Worm (Caenorhabditis elegans) whole organism, L4/young adult: ENCODE data around the gene fbxb-21.
"Not testable (repeated sequence)": the region's sequence is repeated elsewhere in the genome, so short reads cannot be mapped to it uniquely, and the experiment has no call there.

Experiments used
- W03F9.2 ChIP-seq: fragments of 150-350 bp; optimal IDR thresholded peaks from 2 replicates; lab custom pipeline; 2014; ENCODE audit warnings: missing biosample characterization, missing genetic modification characterization
- dao-5 ChIP-seq: sonication (generic microtip); optimal IDR thresholded peaks from 2 replicates; lab custom pipeline; 2016; ENCODE audit warnings: missing genotype, missing genetic modification characterization, moderate library complexity, missing compliant biosample characterization
- him-1 ChIP-seq: sonication (generic microtip); optimal IDR thresholded peaks from 2 replicates; lab custom pipeline; 2016; ENCODE audit warnings: missing genotype, missing genetic modification reagents, missing genetic modification characterization, missing compliant biosample characterization

Gene fbxb-21

DNA sequence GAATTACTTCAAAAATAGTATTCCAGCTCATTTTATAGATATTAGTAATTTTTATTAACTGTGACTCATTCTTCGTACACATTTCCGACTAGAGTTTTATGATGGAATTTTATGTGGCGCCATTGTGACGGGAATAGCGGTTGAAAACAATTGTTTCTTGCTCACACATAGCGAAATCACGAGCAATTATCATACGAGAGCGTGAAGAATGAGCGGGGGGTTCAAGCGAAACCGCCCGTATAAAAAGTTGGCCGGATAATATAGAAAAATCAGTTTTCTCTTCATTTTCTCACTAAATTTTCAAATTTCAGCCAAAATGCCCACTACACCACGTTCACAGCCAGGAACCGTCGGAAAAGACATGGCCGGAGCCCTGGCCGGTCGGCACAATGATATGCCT is 15.2 kb downstream of the fbxb-21 start, which contains the start of gene C08E3.1:
Gene C08E3.1 (plus strand): TSS at position 301 of the 400 bp plus-strand sequence.
- not testable (repeated sequence) for TF ChIP-seq dao-5; him-1; W03F9.2 (tag; lab: Kevin White, UChicago)

DNA sequence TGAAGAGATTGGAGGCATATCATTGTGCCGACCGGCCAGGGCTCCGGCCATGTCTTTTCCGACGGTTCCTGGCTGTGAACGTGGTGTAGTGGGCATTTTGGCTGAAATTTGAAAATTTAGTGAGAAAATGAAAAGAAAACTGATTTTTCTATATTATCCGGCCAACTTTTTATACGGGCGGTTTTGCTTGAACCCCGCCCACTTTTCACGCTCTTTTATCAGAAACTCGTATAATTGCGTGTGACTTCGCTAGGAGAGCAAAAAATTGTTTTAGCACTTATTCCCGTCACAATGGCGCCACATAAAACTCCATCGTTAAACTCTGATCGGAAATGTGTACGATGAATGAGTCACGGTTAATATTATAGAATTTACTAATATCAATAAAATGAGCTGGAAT is 16.5 kb downstream of the fbxb-21 start, which contains the start of gene C08E3.13:
Gene C08E3.13 (minus strand): TSS at position 101 of the 400 bp plus-strand sequence.
- not testable (repeated sequence) for TF ChIP-seq dao-5; him-1; W03F9.2 (tag; lab: Kevin White, UChicago)

DNA sequence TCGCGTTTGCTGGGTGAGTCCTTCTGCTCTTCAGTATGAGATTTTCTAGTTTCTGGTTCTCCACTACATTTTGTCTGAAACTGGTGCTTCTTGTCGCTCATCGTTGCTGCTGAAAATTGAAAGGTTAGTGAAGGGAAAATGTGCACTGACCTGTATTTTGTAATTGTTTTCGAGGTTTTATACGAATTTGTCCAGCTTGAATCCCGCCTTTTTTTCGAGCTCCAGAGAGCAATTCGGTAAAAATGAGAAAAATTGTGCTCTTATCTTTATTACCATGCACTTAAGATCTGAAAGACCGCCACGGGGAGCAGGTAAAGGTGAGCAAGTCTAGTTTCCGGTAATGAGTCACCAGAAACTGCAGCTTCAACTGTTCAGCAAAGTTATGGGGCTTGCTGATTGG is 20.9 kb downstream of the fbxb-21 start, which contains the start of gene C08E3.15:
Gene C08E3.15 (minus strand): TSS at position 101 of the 400 bp plus-strand sequence.
- TF ChIP-seq W03F9.2 (tag; lab: Kevin White, UChicago); dao-5; him-1: not testable (repeated sequence)

DNA sequence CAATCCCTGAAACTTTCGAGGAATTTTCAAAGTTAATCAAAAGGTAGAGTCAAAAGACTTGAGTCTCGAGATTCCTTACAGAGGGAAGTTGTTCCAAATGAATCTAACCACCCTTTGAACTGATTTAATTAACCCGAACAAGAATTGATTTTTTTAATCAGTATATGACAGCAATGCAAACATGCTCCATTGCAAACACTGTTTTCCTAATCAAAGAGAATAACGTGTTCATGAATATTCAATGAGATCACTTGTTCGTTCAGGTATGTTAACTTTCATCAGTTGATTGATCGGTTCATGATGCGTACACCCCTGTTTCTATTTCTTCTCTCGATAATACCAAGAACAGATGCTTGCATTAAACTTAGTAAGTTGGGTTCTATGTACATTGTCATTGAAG is 23.0 kb downstream of the fbxb-21 start, which contains the start of gene C08E3.14:
Gene C08E3.14 (plus strand): TSS at position 301 of the 400 bp plus-strand sequence.
- no peak for TF ChIP-seq W03F9.2 (tag; lab: Kevin White, UChicago)
- TF ChIP-seq him-1: no peak
- TF ChIP-seq dao-5: no peak

DNA sequence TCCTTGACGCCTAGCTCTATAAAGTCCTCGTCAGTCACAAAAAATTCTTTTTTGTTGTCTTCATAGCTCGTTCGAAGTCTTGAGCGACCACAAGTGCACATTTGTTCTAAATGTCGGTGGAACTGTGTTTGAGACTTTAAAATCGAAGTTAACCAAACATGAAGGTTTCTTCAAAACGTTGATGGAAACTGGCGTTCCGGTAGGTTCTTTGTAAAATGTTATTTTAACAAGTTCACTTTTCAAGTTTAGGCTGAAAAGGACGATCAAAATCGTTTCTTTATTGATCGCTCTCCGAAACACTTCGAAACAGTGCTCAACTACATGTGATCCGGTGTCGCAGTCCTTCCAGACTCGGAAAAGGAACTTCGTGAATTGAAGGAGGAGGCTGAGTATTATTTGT is 24.1 kb downstream of the fbxb-21 start, which contains the start of gene fbxa-160:
Gene fbxa-160 (minus strand): TSS at position 101 of the 400 bp plus-strand sequence.
- TF ChIP-seq dao-5: no peak
- no peak for TF ChIP-seq W03F9.2 (tag; lab: Kevin White, UChicago)
- TF ChIP-seq him-1: no peak

DNA sequence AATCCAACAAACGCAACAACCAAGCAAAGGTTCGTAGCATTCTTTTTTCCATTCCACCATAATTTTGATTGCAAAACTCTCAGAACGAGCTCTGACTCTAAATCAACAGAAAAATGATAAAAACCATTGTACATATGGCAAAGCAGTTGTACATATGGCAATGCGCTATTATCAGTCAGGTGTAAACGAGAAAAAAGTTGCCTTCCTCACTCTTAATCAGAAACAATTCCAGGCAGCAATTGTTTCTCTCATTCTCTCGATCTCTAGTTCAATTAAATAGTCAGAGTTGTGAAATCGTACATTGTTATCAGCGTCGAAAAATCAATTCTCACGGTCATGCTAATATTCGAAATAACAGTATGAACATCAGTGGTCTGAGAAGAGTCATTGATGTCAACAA is 26.9 kb downstream of the fbxb-21 start:
- no peak for TF ChIP-seq W03F9.2 (tag; lab: Kevin White, UChicago)

DNA sequence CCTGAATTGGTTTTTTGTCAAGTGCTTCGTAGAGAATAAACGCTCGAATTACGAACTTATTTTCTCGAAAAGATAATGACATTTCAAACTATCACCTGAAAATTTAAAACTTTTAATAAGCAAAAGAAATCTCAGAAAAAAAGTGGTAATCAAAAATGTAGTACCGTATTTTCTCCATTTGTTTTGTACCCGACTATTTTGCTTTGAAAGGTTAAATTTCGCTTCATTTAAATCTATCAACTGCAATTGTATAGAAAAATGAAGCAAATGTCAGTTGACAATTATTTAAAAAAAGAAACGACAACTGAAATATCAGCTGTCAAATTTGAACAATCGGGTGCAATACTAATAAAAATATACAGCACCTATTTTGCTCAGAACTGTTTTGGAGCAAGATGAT is 27.5 kb downstream of the fbxb-21 start, which contains the start of gene fbxa-158:
Gene fbxa-158 (minus strand): TSS at position 101 of the 400 bp plus-strand sequence.
- TF ChIP-seq W03F9.2 (tag; lab: Kevin White, UChicago) (no peak), dao-5 (no peak), him-1 (no peak)

DNA sequence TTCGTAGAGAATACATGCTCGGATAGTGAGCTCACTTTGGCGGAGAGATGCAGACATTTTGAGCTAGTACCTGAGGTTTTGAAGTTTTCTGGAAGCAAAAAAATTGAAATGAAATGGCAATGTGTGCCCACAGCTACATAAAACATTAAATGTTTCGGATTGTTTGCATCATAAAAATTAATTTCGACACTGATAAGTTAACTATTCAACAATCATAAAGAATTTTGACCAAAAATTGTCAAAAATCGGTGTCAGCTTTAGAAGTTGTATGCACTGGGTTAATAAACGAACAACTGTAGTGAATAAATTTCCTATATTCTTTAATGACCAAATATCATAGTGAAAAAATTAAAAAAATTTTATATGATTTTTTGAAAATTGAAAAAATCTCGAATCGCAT is 29.7 kb downstream of the fbxb-21 start, which contains the start of gene fbxa-166:
Gene fbxa-166 (minus strand): TSS at position 101 of the 400 bp plus-strand sequence.
- TF ChIP-seq him-1 (no peak), dao-5 (no peak), W03F9.2 (tag; lab: Kevin White, UChicago) (no peak)

DNA sequence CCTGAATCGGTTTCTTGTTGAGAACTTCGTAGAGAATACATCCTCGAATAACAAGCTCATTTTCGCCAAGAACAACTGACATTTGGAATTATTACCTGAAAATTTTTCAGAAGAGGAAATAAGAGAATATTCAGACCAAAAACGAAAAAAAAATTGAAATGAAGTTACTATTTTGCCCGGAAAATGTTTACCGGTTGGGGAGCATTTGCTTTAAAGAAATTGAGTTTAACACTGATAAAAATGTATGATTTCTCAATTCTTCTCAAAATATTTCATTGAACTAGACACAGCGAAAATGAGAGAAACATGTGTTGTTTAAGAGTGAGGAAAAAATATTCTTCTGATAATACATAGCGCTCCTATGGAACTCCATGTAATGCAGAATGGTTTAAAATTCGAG is 32.3 kb downstream of the fbxb-21 start, which contains the start of gene fbxa-165:
Gene fbxa-165 (minus strand): TSS at position 101 of the 400 bp plus-strand sequence.
- TF ChIP-seq W03F9.2 (tag; lab: Kevin White, UChicago) (no peak), him-1 (no peak), dao-5 (no peak)

DNA sequence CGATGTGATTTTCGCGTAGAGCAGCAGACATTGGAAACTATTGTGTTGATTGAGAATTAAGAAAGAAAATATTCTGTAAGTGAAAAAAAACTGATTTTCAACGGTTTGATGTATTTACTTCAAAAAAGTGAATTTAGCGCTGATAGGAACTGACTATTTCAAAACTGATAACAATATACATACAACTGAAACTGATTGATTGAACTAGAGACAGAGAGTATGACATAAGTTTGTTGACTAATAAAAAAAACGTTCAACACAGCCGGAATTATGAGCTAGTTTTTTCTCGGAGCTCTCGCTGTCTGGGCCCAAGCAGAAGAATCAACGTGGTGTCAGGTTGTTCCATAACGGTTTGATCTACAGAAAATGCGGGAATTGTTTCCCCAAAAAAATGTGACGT is 34.7 kb downstream of the fbxb-21 start, which contains the start of gene fbxa-164:
Gene fbxa-164 (minus strand): TSS at position 101 of the 400 bp plus-strand sequence.
- TF ChIP-seq dao-5 (no peak), W03F9.2 (tag; lab: Kevin White, UChicago) (no peak), him-1 (no peak)

DNA sequence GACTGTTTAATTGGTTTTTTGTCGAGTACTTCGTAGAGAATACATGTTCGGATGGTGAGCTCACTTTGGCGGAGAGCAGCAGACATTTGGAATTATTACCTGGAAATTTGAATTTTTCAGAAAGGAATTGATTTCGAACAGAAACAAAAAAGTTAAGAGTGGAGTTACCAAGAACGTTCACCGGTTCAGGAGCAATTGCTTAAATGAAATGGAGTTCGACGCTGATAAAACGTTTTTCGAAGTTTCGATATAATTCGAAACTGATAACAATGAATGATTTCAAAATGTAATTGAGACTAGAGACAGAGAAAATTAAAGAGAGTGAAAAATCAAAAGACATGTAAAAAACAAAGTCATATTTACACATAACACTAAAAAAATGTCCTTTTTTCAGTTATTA is 38.0 kb downstream of the fbxb-21 start, which contains the start of gene fbxa-163:
Gene fbxa-163 (minus strand): TSS at position 101 of the 400 bp plus-strand sequence.
- TF ChIP-seq dao-5: no peak
- TF ChIP-seq W03F9.2 (tag; lab: Kevin White, UChicago): no peak
- no peak for TF ChIP-seq him-1

DNA sequence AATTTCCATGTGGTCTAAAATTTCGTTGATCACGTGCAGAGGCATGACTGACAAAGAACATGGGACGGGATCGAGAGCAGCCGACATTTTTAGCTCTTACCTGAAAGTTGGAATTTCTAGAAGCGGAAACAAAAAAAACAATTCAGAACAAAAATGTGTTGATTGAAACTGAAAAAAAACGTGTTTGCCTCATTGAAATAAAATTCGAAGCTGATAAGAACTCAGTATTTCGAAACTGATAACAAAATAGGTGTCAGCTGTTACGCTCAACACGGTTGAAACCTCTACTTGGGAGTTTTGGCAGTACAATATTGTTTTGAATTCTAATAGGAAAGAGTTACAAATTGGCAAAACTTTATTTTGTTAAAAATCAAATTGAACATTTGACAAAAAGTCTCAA is 39.8 kb downstream of the fbxb-21 start:
- TF ChIP-seq him-1 (no peak), dao-5 (no peak), W03F9.2 (tag; lab: Kevin White, UChicago) (no peak)

DNA sequence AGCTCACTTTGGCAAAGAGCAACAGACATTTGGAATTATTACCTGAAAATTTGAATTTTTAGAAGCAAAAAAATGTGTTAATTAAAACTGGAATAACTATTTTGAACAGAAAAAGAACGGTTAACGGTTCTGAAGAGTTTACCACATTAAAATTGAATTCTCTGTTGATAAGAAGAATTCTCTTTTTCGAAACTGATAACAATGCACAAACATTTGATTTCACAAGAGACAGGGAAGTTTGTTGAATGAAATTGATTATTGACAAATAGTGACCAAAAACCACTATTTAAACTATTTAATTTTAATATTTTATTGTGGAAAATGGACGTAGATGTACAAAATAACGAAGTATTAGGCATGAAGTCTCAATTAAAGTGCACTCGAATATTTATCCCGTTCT is 41.1 kb downstream of the fbxb-21 start:
- TF ChIP-seq dao-5 (no peak), W03F9.2 (tag; lab: Kevin White, UChicago) (no peak), him-1 (no peak)

DNA sequence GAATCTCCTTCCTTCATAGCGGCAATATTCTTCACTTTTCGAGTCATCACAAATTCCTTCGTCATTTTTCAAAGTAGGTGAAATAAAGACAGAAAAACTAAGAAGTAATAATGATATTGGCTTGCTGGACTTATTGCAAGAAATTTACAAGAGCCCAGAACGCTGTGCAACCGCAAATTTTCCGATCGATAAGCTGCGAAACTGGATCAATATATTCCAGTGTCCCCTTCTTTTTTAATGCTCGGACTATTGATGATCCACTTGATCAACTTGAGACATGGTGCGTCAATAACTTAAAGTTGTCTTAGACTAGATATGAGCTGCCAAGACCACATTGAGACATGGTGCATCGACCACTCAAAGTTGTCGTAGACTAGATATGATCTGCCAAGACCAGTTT is 42.6 kb downstream of the fbxb-21 start, which contains the start of gene bath-33:
Gene bath-33 (minus strand): TSS at position 101 of the 400 bp plus-strand sequence.
- TF ChIP-seq dao-5 (no peak), him-1 (no peak), W03F9.2 (tag; lab: Kevin White, UChicago) (no peak)

DNA sequence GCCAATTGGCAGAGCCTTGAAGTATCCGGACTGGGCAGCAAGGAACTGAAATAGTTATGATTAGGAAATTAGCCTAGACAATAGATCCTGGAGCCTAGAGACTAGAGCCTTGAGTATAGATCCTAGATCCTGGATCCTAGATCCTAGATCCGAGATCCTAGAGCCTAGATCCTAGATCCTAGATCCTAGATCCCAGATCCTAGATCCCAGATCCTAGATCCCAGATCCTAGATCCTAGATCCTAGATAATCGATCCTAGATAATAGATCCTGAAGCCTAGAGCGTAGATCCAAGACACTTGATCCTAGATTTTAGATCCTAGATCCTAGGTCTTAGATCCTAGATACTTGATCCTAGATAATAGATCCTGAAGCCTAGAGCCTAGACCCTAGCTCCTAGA is 43.7 kb downstream of the fbxb-21 start:
- TF ChIP-seq dao-5: no peak
- no peak for TF ChIP-seq him-1
- no peak for TF ChIP-seq W03F9.2 (tag; lab: Kevin White, UChicago)
